Fruit fly (Drosophila melanogaster) whole organism, prepupa: Measurements from ENCODE around the gene CG4306.

Experiments
- Blimp-1 ChIP-seq: fragments of 200-800 bp; sonication (Bioruptor generic); optimal IDR thresholded peaks from 3 replicates; lab custom pipeline; 2017; ENCODE audit warnings: missing biosample characterization, missing genetic modification characterization, mild to moderate bottlenecking, moderate library complexity, missing genetic modification reagents
- CG10669 ChIP-seq: fragments of 200-800 bp; sonication (Bioruptor generic); optimal IDR thresholded peaks from 3 replicates; lab custom pipeline; 2018; ENCODE audit warnings: missing biosample characterization, mild to moderate bottlenecking, missing genetic modification characterization, moderate library complexity
- CG11294 ChIP-seq: fragments of 200-800 bp; sonication (Bioruptor generic); IDR thresholded peaks from 2 replicates; pipeline ENCODE4 v1.3.6; 2022; ENCODE audit warnings: missing biosample characterization, missing genetic modification characterization
- CG11902 ChIP-seq: fragments of 200-800 bp; sonication (Bioruptor generic); optimal IDR thresholded peaks from 3 replicates; lab custom pipeline; 2016; ENCODE audit warnings: missing biosample characterization, missing genetic modification characterization
- CG1621 ChIP-seq: fragments of 200-800 bp; sonication (Bioruptor generic); optimal IDR thresholded peaks from 3 replicates; lab custom pipeline; 2018; ENCODE audit warnings: missing biosample characterization, mild to moderate bottlenecking, missing genetic modification characterization
- CG31627 ChIP-seq: fragments of 200-800 bp; sonication (Bioruptor generic); optimal IDR thresholded peaks from 3 replicates; lab custom pipeline; 2016; ENCODE audit warnings: missing biosample characterization, missing genetic modification characterization
- CG3919 ChIP-seq: fragments of 200-800 bp; sonication (Bioruptor generic); optimal IDR thresholded peaks from 3 replicates; lab custom pipeline; 2016; ENCODE audit warnings: missing biosample characterization, missing genetic modification characterization
- CG4318 ChIP-seq: fragments of 200-800 bp; sonication (Bioruptor generic); optimal IDR thresholded peaks from 3 replicates; lab custom pipeline; 2017; ENCODE audit warnings: missing biosample characterization, mild to moderate bottlenecking, missing genetic modification characterization
- CG6163 ChIP-seq: fragments of 200-800 bp; sonication (Bioruptor generic); IDR thresholded peaks from 3 replicates; pipeline ENCODE4 v1.3.6; 2022; ENCODE audit warnings: missing biosample characterization, missing genetic modification characterization
- CG6276 ChIP-seq: fragments of 200-800 bp; sonication (Bioruptor generic); optimal IDR thresholded peaks from 2 replicates; lab custom pipeline; 2017; ENCODE audit warnings: missing biosample characterization, mild to moderate bottlenecking, missing genetic modification characterization
- CG6854 ChIP-seq: fragments of 200-800 bp; sonication (Bioruptor generic); optimal IDR thresholded peaks from 2 replicates; lab custom pipeline; 2017; ENCODE audit warnings: missing biosample characterization, mild to moderate bottlenecking, missing genetic modification characterization
- CG8119 ChIP-seq: fragments of 200-800 bp; sonication (Bioruptor generic); IDR thresholded peaks from 3 replicates; pipeline ENCODE4 v1.3.6; 2022; ENCODE audit warnings: missing biosample characterization, missing genetic modification characterization
- CG8632 ChIP-seq: fragments of 200-800 bp; sonication (Bioruptor generic); optimal IDR thresholded peaks from 3 replicates; lab custom pipeline; 2016; ENCODE audit warnings: missing biosample characterization, missing genetic modification characterization
- CG9139 ChIP-seq: fragments of 200-800 bp; sonication (Bioruptor generic); optimal IDR thresholded peaks from 3 replicates; lab custom pipeline; 2017; ENCODE audit warnings: missing biosample characterization, mild to moderate bottlenecking, missing genetic modification characterization
- Eip75B ChIP-seq: fragments of 200-800 bp; sonication (Bioruptor generic); optimal IDR thresholded peaks from 3 replicates; lab custom pipeline; 2016; ENCODE audit warnings: missing biosample characterization, missing genetic modification characterization
- Eip78C ChIP-seq: fragments of 200-800 bp; sonication (Bioruptor generic); peaks from one replicate; lab custom pipeline; 2016; ENCODE audit warnings: missing biosample characterization, missing genetic modification characterization
- Eip93F ChIP-seq: fragments of 200-800 bp; sonication (Bioruptor generic); optimal IDR thresholded peaks from 2 replicates; lab custom pipeline; 2016; ENCODE audit warnings: missing biosample characterization, mild to moderate bottlenecking, missing genetic modification characterization
- Ets21C ChIP-seq: fragments of 200-800 bp; sonication (Bioruptor generic); optimal IDR thresholded peaks from 3 replicates; lab custom pipeline; 2016; ENCODE audit warnings: missing biosample characterization, missing genetic modification characterization
- Ets96B ChIP-seq: fragments of 200-800 bp; optimal IDR thresholded peaks from 2 replicates; lab custom pipeline; 2019; ENCODE audit warnings: missing biosample characterization, mild to moderate bottlenecking, missing genetic modification characterization, moderate library complexity
- Gug ChIP-seq: fragments of 200-800 bp; sonication (Bioruptor generic); IDR thresholded peaks from 2 replicates; pipeline ENCODE4 v1.3.6; 2022; ENCODE audit warnings: missing biosample characterization, missing genetic modification characterization
- Hr38 ChIP-seq: sonication (Bioruptor generic); optimal IDR thresholded peaks from 2 replicates; lab custom pipeline; 2016; ENCODE audit warnings: missing biosample characterization, missing genetic modification characterization
- Hr39 ChIP-seq: fragments of 200-800 bp; sonication (Bioruptor generic); optimal IDR thresholded peaks from 2 replicates; lab custom pipeline; 2016; ENCODE audit warnings: missing biosample characterization, missing genetic modification characterization
- Met ChIP-seq: fragments of 200-800 bp; sonication (Bioruptor generic); optimal IDR thresholded peaks from 3 replicates; lab custom pipeline; 2016; ENCODE audit warnings: missing biosample characterization, missing genetic modification characterization
- OdsH ChIP-seq: fragments of 200-800 bp; sonication (Bioruptor generic); optimal IDR thresholded peaks from 3 replicates; lab custom pipeline; 2016; ENCODE audit warnings: missing biosample characterization, missing genetic modification characterization
- Smox ChIP-seq: fragments of 200-800 bp; sonication (Bioruptor generic); optimal IDR thresholded peaks from 3 replicates; lab custom pipeline; 2016; ENCODE audit warnings: missing biosample characterization, missing genetic modification characterization
- Sox102F ChIP-seq: fragments of 200-800 bp; sonication (Bioruptor generic); optimal IDR thresholded peaks from 2 replicates; lab custom pipeline; 2016; ENCODE audit warnings: missing biosample characterization, mild to moderate bottlenecking, missing genetic modification characterization
- Sox14 ChIP-seq: fragments of 200-800 bp; sonication (Bioruptor generic); optimal IDR thresholded peaks from 3 replicates; lab custom pipeline; 2016; ENCODE audit warnings: missing biosample characterization, missing genetic modification characterization
- Sox15 ChIP-seq: fragments of 200-800 bp; sonication (Bioruptor generic); optimal IDR thresholded peaks from 3 replicates; lab custom pipeline; 2016; ENCODE audit warnings: missing biosample characterization, missing genetic modification characterization
- achi ChIP-seq: fragments of 200-800 bp; sonication (Bioruptor generic); optimal IDR thresholded peaks from 3 replicates; lab custom pipeline; 2016; ENCODE audit warnings: missing biosample characterization, missing genetic modification characterization
- acj6 ChIP-seq: fragments of 200-800 bp; sonication (Bioruptor generic); optimal IDR thresholded peaks from 3 replicates; lab custom pipeline; 2016; ENCODE audit warnings: missing biosample characterization, missing genetic modification characterization
- cyc ChIP-seq: fragments of 200-800 bp; sonication (Bioruptor generic); optimal IDR thresholded peaks from 3 replicates; lab custom pipeline; 2016; ENCODE audit warnings: missing biosample characterization, missing genetic modification characterization
- dac ChIP-seq: fragments of 200-800 bp; sonication (Bioruptor generic); optimal IDR thresholded peaks from 2 replicates; lab custom pipeline; 2017; ENCODE audit warnings: missing biosample characterization, mild to moderate bottlenecking, missing genetic modification characterization
- dsx ChIP-seq: fragments of 200-800 bp; optimal IDR thresholded peaks from 3 replicates; lab custom pipeline; 2019; ENCODE audit warnings: missing biosample characterization, mild to moderate bottlenecking, missing genetic modification characterization, moderate library complexity; ENCODE audit not compliant: poor library complexity, severe bottlenecking
- fd59A ChIP-seq: fragments of 200-800 bp; sonication (Bioruptor generic); optimal IDR thresholded peaks from 2 replicates; lab custom pipeline; 2017; ENCODE audit warnings: missing biosample characterization, mild to moderate bottlenecking, missing genetic modification characterization, missing genetic modification reagents
- fkh ChIP-seq: fragments of 200-800 bp; sonication (Bioruptor generic); optimal IDR thresholded peaks from 3 replicates; lab custom pipeline; 2017; ENCODE audit warnings: missing biosample characterization, mild to moderate bottlenecking, missing genetic modification characterization, moderate library complexity
- lz ChIP-seq: fragments of 200-800 bp; sonication (Bioruptor generic); optimal IDR thresholded peaks from 3 replicates; lab custom pipeline; 2016; ENCODE audit warnings: missing biosample characterization, missing genetic modification characterization
- net ChIP-seq: fragments of 200-800 bp; sonication (Bioruptor generic); optimal IDR thresholded peaks from 3 replicates; lab custom pipeline; 2016; ENCODE audit warnings: missing biosample characterization, missing genetic modification characterization
- spab ChIP-seq: fragments of 200-800 bp; sonication (Bioruptor generic); optimal IDR thresholded peaks from 2 replicates; lab custom pipeline; 2017; ENCODE audit warnings: missing biosample characterization, mild to moderate bottlenecking, missing genetic modification characterization, missing genetic modification reagents
- ss ChIP-seq, 2 experiments: fragments of 200-800 bp; sonication (Bioruptor generic); optimal IDR thresholded peaks; 2 replicates in 1 of 2; 3 replicates in 1 of 2; lab custom pipeline; 2017 to 2018; ENCODE audit warnings: mild to moderate bottlenecking in 2 of 2, missing biosample characterization in 2 of 2, missing genetic modification characterization in 2 of 2, moderate library complexity in 1 of 2
- svp ChIP-seq: fragments of 200-800 bp; sonication (Bioruptor generic); peaks from one replicate; lab custom pipeline; 2016; ENCODE audit warnings: missing biosample characterization, missing genetic modification characterization
- topi ChIP-seq: fragments of 200-800 bp; sonication (Bioruptor generic); optimal IDR thresholded peaks from 3 replicates; lab custom pipeline; 2016; ENCODE audit warnings: missing biosample characterization, missing genetic modification characterization

The CG4306 gene

DNA sequence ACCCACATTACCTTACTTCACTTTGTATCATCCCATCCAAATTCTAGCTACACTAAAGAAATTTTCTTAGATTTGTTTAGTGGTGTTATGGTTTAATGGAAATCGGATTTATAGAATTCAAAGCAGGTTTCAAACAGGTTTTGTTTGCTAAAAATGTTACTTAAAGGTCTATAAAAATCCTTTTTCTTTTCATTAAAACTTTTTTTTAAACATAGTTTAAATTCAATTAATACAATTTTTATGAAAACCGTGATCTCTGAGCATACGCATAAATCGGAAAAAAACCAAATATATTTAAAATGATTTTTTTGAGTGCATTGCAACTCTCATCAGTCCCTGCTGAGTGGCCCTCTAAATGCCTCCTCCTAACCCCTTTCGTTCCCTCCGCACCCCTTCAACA, 37.7 kb downstream of the CG4306 start (continued):
- TF ChIP-seq CG11294 (GFP tag; lab: Robert Waterston, UW) (no peak), CG10669 (peak; percentile 9), CG6854 (GFP tag; lab: Kevin White, UChicago) (no peak), CG8119 (GFP tag; lab: Robert Waterston, UW) (no peak), OdsH (peak; percentile 14), Ets21C (GFP tag; lab: Kevin White, UChicago) (no peak), Sox15 (GFP tag; lab: Kevin White, UChicago) (no peak), spab (no peak), dsx (no peak), achi (GFP tag; lab: Kevin White, UChicago) (peak; percentile 20), Sox14 (GFP tag; lab: Kevin White, UChicago) (no peak)

dm6 chr3L:18423011-18423410, 40.0 kb downstream of the CG4306 start:
- no peak for TF ChIP-seq dac (GFP tag; lab: Kevin White, UChicago)
- TF ChIP-seq Eip75B (GFP tag; lab: Kevin White, UChicago): no peak
- TF ChIP-seq Eip78C (GFP tag; lab: Kevin White, UChicago): peak; percentile 69
- TF ChIP-seq Gug (GFP tag; lab: Robert Waterston, UW): no peak
- TF ChIP-seq Eip93F (GFP tag; lab: Kevin White, UChicago): no peak
- peak; percentile 16 for TF ChIP-seq Hr39
- no peak for TF ChIP-seq Ets96B (tag; lab: Kevin White, UChicago)
- no peak for TF ChIP-seq Hr38 (GFP tag; lab: Kevin White, UChicago)
- TF ChIP-seq net (GFP tag; lab: Kevin White, UChicago): no peak
- TF ChIP-seq achi (GFP tag; lab: Kevin White, UChicago): no peak
- no peak for TF ChIP-seq CG6276 (GFP tag; lab: Kevin White, UChicago)
- no peak for TF ChIP-seq CG11294 (GFP tag; lab: Robert Waterston, UW)
- TF ChIP-seq CG11902 (GFP tag; lab: Kevin White, UChicago): no peak
- no peak for TF ChIP-seq ss (GFP tag; optimal IDR thresholded peaks at IDR 0.05; lab: Kevin White, UChicago)
- peak; percentile 20 for TF ChIP-seq Met (GFP tag; lab: Kevin White, UChicago)
- no peak for TF ChIP-seq CG31627 (GFP tag; lab: Kevin White, UChicago)
- TF ChIP-seq OdsH: no peak
- TF ChIP-seq fkh (GFP tag; lab: Kevin White, UChicago): no peak
- TF ChIP-seq Blimp-1: no peak
- peak; percentile 15 for TF ChIP-seq CG3919 (GFP tag; lab: Kevin White, UChicago)
- no peak for TF ChIP-seq Ets21C (GFP tag; lab: Kevin White, UChicago)
- no peak for TF ChIP-seq CG4318 (GFP tag; lab: Kevin White, UChicago)
- TF ChIP-seq Smox: peak; percentile 6
- TF ChIP-seq CG10669: no peak
- no peak for TF ChIP-seq topi
- peak; percentile 11 for TF ChIP-seq cyc
- no peak for TF ChIP-seq spab
- no peak for TF ChIP-seq CG8632 (GFP tag; lab: Kevin White, UChicago)
- peak; percentile 52 for TF ChIP-seq svp (GFP tag; lab: Kevin White, UChicago)
- no peak for TF ChIP-seq acj6 (GFP tag; lab: Kevin White, UChicago)
- no peak for TF ChIP-seq fd59A
- TF ChIP-seq lz (GFP tag; lab: Kevin White, UChicago): peak; percentile 5
- TF ChIP-seq CG6163: no peak
- TF ChIP-seq Sox102F (GFP tag; lab: Kevin White, UChicago): peak; percentile 22
- TF ChIP-seq CG1621 (tag; lab: Kevin White, UChicago): no peak
- no peak for TF ChIP-seq CG6854 (GFP tag; lab: Kevin White, UChicago)

dm6 chr3L:18417820-18418219, 45.1 kb downstream of the CG4306 start:
- TF ChIP-seq svp (GFP tag; lab: Kevin White, UChicago) (peak; percentile 5), CG9139 (no peak)
